Fruit fly (Drosophila melanogaster): Measurements from ENCODE around the gene CG10013.
A peak's percentile ranks its signal among the peaks of the same experiment; 100 is the strongest.

Gene CG10013

DNA sequence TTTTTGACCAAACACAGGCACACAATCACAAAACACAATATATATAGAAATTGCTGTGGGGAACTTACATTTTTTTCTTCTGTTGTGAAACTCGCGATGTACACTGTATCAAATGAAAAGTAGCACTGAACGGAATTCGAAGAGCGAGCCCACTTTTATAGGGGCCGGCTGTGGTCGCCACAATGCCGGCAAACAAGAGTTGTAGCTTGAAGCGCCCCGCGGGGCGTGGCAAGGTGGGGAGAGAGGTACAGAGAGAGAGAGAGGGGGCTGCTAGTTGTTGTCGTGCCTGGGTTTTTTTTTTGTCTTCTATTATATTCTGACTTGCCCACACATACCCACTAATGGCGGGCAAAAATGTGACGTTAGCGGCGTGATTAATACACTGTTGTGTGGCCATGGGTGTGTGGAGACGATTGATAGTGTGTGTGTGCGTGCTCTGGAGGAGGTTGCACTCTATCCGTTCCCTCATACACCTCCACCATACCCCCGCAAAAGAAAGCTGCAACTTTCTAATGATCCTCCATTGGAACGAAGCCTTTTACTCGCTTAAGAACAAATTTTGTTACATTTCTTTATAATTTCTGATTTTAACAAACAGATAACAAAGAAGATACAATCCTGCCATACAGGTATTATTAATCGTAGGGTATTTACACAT is 45.9 kb downstream of the CG10013 start, which contains the start of gene GstD1 (continued):
- TF ChIP-seq CG18011 (GFP tag; optimal IDR thresholded peaks at IDR 0.05) (peak; percentile 24), Dek (tag; optimal IDR thresholded peaks at IDR 0.05) (peak; percentile 33), ash1 (GFP tag; optimal IDR thresholded peaks at IDR 0.05) (no peak), gfzf (GFP tag; optimal IDR thresholded peaks at IDR 0.05) (no peak), CG2712 (tag; optimal IDR thresholded peaks at IDR 0.05) (peak; percentile 21), CG10147 (GFP tag; optimal IDR thresholded peaks at IDR 0.05) (peak; percentile 76), CG32767 (GFP tag; IDR thresholded peaks at IDR 0.05) (no peak), Fer2 (tag; optimal IDR thresholded peaks at IDR 0.05) (no peak), dmrt99B (tag; optimal IDR thresholded peaks at IDR 0.05) (peak; percentile 55), Antp (GFP tag; optimal IDR thresholded peaks at IDR 0.05) (peak; percentile 21), bcd (GFP tag; optimal IDR thresholded peaks at IDR 0.05) (peak; percentile 51), esg (GFP tag; conservative IDR thresholded peaks at IDR 0.05) (peak; percentile 16; the same call in 1 of the 2 replicates), oc (tag; optimal IDR thresholded peaks at IDR 0.05) (no peak), Rx (GFP tag; IDR thresholded peaks at IDR 0.05) (no peak), Blimp-1 (GFP tag; optimal IDR thresholded peaks at IDR 0.05) (peak; percentile 23), sens-2 (GFP tag; IDR thresholded peaks at IDR 0.05) (no peak), corto (GFP tag; optimal IDR thresholded peaks at IDR 0.05) (no peak), ranshi (GFP tag; IDR thresholded peaks at IDR 0.05) (no peak; the same call in 1 of the 2 replicates), Lhr (GFP tag; optimal IDR thresholded peaks at IDR 0.05) (no peak), wdn (GFP tag; IDR thresholded peaks at IDR 0.05) (no peak; the same call in 1 of the 2 replicates), CG14710 (tag; optimal IDR thresholded peaks at IDR 0.05) (no peak), HmgD (GFP tag; optimal IDR thresholded peaks at IDR 0.05) (no peak), yki (optimal IDR thresholded peaks at IDR 0.05) (no peak), D19B (GFP tag; optimal IDR thresholded peaks at IDR 0.05) (peak; percentile 33), cwo (GFP tag; optimal IDR thresholded peaks at IDR 0.05) (peak; percentile 47), Adf1 (GFP tag; IDR thresholded peaks at IDR 0.05) (peak; percentile 67; the same call in 1 of the 2 replicates), vvl (GFP tag; IDR thresholded peaks at IDR 0.05) (peak; percentile 44; the same call in 1 of the 2 replicates), mirr (GFP tag; optimal IDR thresholded peaks at IDR 0.05) (peak; percentile 43), Chrac-16 (GFP tag; optimal IDR thresholded peaks at IDR 0.05) (peak; percentile 51), CG7786 (GFP tag; optimal IDR thresholded peaks at IDR 0.05) (peak; percentile 26), dpn (GFP tag; optimal IDR thresholded peaks at IDR 0.05) (no peak), CrebB (tag; optimal IDR thresholded peaks at IDR 0.05) (no peak), CG4282 (GFP tag; optimal IDR thresholded peaks at IDR 0.05) (peak; percentile 3), CG9727 (GFP tag; optimal IDR thresholded peaks at IDR 0.05) (peak; percentile 24), CG15073 (GFP tag; optimal IDR thresholded peaks at IDR 0.05) (no peak), CG4820 (GFP tag; optimal IDR thresholded peaks at IDR 0.05) (peak; percentile 3), CG3065 (GFP tag; optimal IDR thresholded peaks at IDR 0.05) (peak; percentile 86), sr (GFP tag; IDR thresholded peaks at IDR 0.05) (no peak; the same call in 1 of the 3 replicates), CG4617 (GFP tag; optimal IDR thresholded peaks at IDR 0.05; ENCODE audit: borderline replicate concordance) (no peak), CG6254 (GFP tag; optimal IDR thresholded peaks at IDR 0.05) (no peak), CG31388 (GFP tag; optimal IDR thresholded peaks at IDR 0.05) (no peak), HLH4C (GFP tag; IDR thresholded peaks at IDR 0.05; ENCODE audit: partially characterized antibody) (peak; percentile 42; the same call in 1 of the 3 replicates), gcm (GFP tag; optimal IDR thresholded peaks at IDR 0.05) (peak; percentile 33), CG1529 (GFP tag; optimal IDR thresholded peaks at IDR 0.05) (no peak), Hr3 (GFP tag; optimal IDR thresholded peaks at IDR 0.05) (peak; percentile 39), seq (GFP tag; IDR thresholded peaks at IDR 0.05) (no peak), CG1603 (tag; optimal IDR thresholded peaks at IDR 0.05) (peak; percentile 6), CG4854 (GFP tag; optimal IDR thresholded peaks at IDR 0.05) (no peak), org-1 (GFP tag; optimal IDR thresholded peaks at IDR 0.05) (peak; percentile 25), CG10462 (GFP tag; optimal IDR thresholded peaks at IDR 0.05) (no peak)
